Fruit fly (Drosophila melanogaster) whole organism, pupa: Measurements from ENCODE around the gene CG14340.

ENCODE experiments used
- CG10348 ChIP-seq: fragments of 200-800 bp; sonication (Bioruptor generic); IDR thresholded peaks from 2 replicates; pipeline ENCODE4 v1.3.6; 2022; ENCODE audit warnings: missing biosample characterization, missing genetic modification characterization
- CG12605 ChIP-seq: fragments of 200-800 bp; sonication (Bioruptor generic); IDR thresholded peaks from 2 replicates; pipeline ENCODE4 v1.3.6; 2022; ENCODE audit warnings: missing biosample characterization, missing genetic modification characterization
- CG13204 ChIP-seq: fragments of 200-800 bp; sonication (Bioruptor generic); optimal IDR thresholded peaks from 2 replicates; lab custom pipeline; 2018; ENCODE audit warnings: missing biosample characterization, mild to moderate bottlenecking, missing genetic modification characterization, moderate library complexity
- CG14655 ChIP-seq: fragments of 200-800 bp; sonication (Bioruptor generic); optimal IDR thresholded peaks from 3 replicates; lab custom pipeline; 2017; ENCODE audit warnings: mild to moderate bottlenecking, missing biosample characterization, missing genetic modification reagents, missing genetic modification characterization
- CG15710 ChIP-seq: fragments of 200-800 bp; sonication (Bioruptor generic); optimal IDR thresholded peaks from 2 replicates; lab custom pipeline; 2018; ENCODE audit warnings: missing biosample characterization, mild to moderate bottlenecking, missing genetic modification characterization, moderate library complexity
- CG17806 ChIP-seq: fragments of 200-800 bp; sonication (Bioruptor generic); optimal IDR thresholded peaks from 2 replicates; lab custom pipeline; 2018; ENCODE audit warnings: missing biosample characterization, mild to moderate bottlenecking, missing genetic modification characterization, moderate library complexity
- CG32121 ChIP-seq: fragments of 200-800 bp; sonication (Bioruptor generic); IDR thresholded peaks from 2 replicates; pipeline ENCODE4 v1.3.6; 2022; ENCODE audit warnings: missing biosample characterization, missing genetic modification characterization
- CG34367 ChIP-seq: fragments of 200-800 bp; sonication (Bioruptor generic); optimal IDR thresholded peaks from 2 replicates; lab custom pipeline; 2018; ENCODE audit warnings: missing biosample characterization, mild to moderate bottlenecking, missing genetic modification characterization
- CG4496 ChIP-seq: fragments of 200-800 bp; sonication (Bioruptor generic); IDR thresholded peaks from 3 replicates; pipeline ENCODE4 v1.3.6; 2022; ENCODE audit warnings: missing biosample characterization, missing genetic modification characterization
- CG8159 ChIP-seq: fragments of 200-800 bp; sonication (Bioruptor generic); optimal IDR thresholded peaks from 3 replicates; lab custom pipeline; 2018; ENCODE audit warnings: missing biosample characterization, mild to moderate bottlenecking, missing genetic modification characterization, moderate library complexity
- CG8301 ChIP-seq: fragments of 200-800 bp; sonication (Bioruptor generic); optimal IDR thresholded peaks from 2 replicates; lab custom pipeline; 2018; ENCODE audit warnings: missing biosample characterization, mild to moderate bottlenecking, missing genetic modification characterization
- CG9948 ChIP-seq: fragments of 200-800 bp; sonication (Bioruptor generic); optimal IDR thresholded peaks from 2 replicates; lab custom pipeline; 2018; ENCODE audit warnings: missing biosample characterization, mild to moderate bottlenecking, missing genetic modification characterization, moderate library complexity
- D1 ChIP-seq: fragments of 200-800 bp; sonication (Bioruptor generic); optimal IDR thresholded peaks from 2 replicates; lab custom pipeline; 2018; ENCODE audit warnings: missing biosample characterization, mild to moderate bottlenecking, missing genetic modification characterization, moderate library complexity
- EcR ChIP-seq: fragments of 200-800 bp; sonication (Bioruptor generic); optimal IDR thresholded peaks from 3 replicates; lab custom pipeline; 2019; ENCODE audit warnings: missing biosample characterization, missing genetic modification characterization, mild to moderate bottlenecking, moderate library complexity, missing genetic modification reagents
- Ets98B ChIP-seq: fragments of 200-800 bp; sonication (Bioruptor generic); IDR thresholded peaks from 2 replicates; pipeline ENCODE4 v1.3.6; 2022; ENCODE audit warnings: missing biosample characterization, missing genetic modification characterization
- Pif1A ChIP-seq: fragments of 200-800 bp; sonication (Bioruptor generic); optimal IDR thresholded peaks from 3 replicates; lab custom pipeline; 2016; ENCODE audit warnings: missing biosample characterization, missing genetic modification characterization
- Pif1B ChIP-seq: fragments of 200-800 bp; sonication (Bioruptor generic); optimal IDR thresholded peaks from 3 replicates; lab custom pipeline; 2016; ENCODE audit warnings: missing biosample characterization, missing genetic modification characterization
- Snoo ChIP-seq: fragments of 200-800 bp; sonication (Bioruptor generic); optimal IDR thresholded peaks from 3 replicates; lab custom pipeline; 2017; ENCODE audit warnings: missing biosample characterization, mild to moderate bottlenecking, missing genetic modification characterization, inconsistent platforms
- fd96Ca ChIP-seq: fragments of 200-800 bp; sonication (Bioruptor generic); IDR thresholded peaks from 3 replicates; pipeline ENCODE4 v1.3.6; 2022; ENCODE audit warnings: missing biosample characterization, missing genetic modification characterization
- gl ChIP-seq: fragments of 200-800 bp; sonication (Bioruptor generic); optimal IDR thresholded peaks from 2 replicates; lab custom pipeline; 2018; ENCODE audit warnings: missing biosample characterization, mild to moderate bottlenecking, missing genetic modification characterization
- rn ChIP-seq: fragments of 200-800 bp; sonication (Bioruptor generic); IDR thresholded peaks from 2 replicates; pipeline ENCODE4 v1.3.6; 2022; ENCODE audit warnings: missing biosample characterization, missing genetic modification characterization

The CG14340 gene

dm6 chr2L:1120206-1120902 lies 7.6 kb downstream of the CG14340 start:
- TF ChIP-seq Snoo (tag; lab: Kevin White, UChicago), result no peak
- TF ChIP-seq CG4496 (GFP tag; lab: Robert Waterston, UW), result peak; percentile 54; the same call in 1 of the 3 replicates
- no peak for TF ChIP-seq Ets98B (GFP tag; lab: Robert Waterston, UW)
- TF ChIP-seq CG14655 (GFP tag; lab: Kevin White, UChicago), result peak; percentile 24
- TF ChIP-seq Pif1B (GFP tag; lab: Kevin White, UChicago), result no peak

- TF ChIP-seq Snoo (tag; lab: Kevin White, UChicago), result no peak
- no peak for TF ChIP-seq CG14655 (GFP tag; lab: Kevin White, UChicago)
- no peak for TF ChIP-seq CG8301 (tag; lab: Kevin White, UChicago)
- TF ChIP-seq Pif1B (GFP tag; lab: Kevin White, UChicago), result no peak
- no peak for TF ChIP-seq CG34367
- TF ChIP-seq CG12605 (GFP tag; lab: Robert Waterston, UW), result no peak
- no peak for TF ChIP-seq CG8159 (tag; lab: Kevin White, UChicago)
- TF ChIP-seq EcR (GFP tag; lab: Kevin White, UChicago), result no peak
These were observed 9.4 kb downstream of the CG14340 start for dm6 chr2L:1121942-1122710.

dm6 chr2L:1122711-1122960 lies 9.9 kb downstream of the CG14340 start:
- TF ChIP-seq gl (tag; lab: Kevin White, UChicago) (no peak), CG9948 (tag; lab: Kevin White, UChicago) (no peak), Pif1A (GFP tag; lab: Kevin White, UChicago) (no peak), CG17806 (no peak), CG14655 (GFP tag; lab: Kevin White, UChicago) (no peak), CG32121 (GFP tag; lab: Robert Waterston, UW) (no peak), EcR (GFP tag; lab: Kevin White, UChicago) (no peak), CG8159 (tag; lab: Kevin White, UChicago) (no peak), CG8301 (tag; lab: Kevin White, UChicago) (no peak), CG10348 (GFP tag; lab: Robert Waterston, UW) (no peak), Ets98B (GFP tag; lab: Robert Waterston, UW) (no peak), CG13204 (GFP tag; lab: Kevin White, UChicago) (no peak), CG15710 (no peak), D1 (tag; lab: Kevin White, UChicago) (no peak), Pif1B (GFP tag; lab: Kevin White, UChicago) (no peak), rn (no peak), CG34367 (no peak), CG4496 (GFP tag; lab: Robert Waterston, UW) (no peak)
- TF ChIP-seq, all 21 proteins: peak for 0

dm6 chr2L:1123078-1123818 lies 10.5 kb downstream of the CG14340 start:
- TF ChIP-seq rn (no peak), EcR (GFP tag; lab: Kevin White, UChicago) (peak; percentile 70)

- no peak for TF ChIP-seq Pif1B (GFP tag; lab: Kevin White, UChicago)
- no peak for TF ChIP-seq CG14655 (GFP tag; lab: Kevin White, UChicago)
- TF ChIP-seq CG8301 (tag; lab: Kevin White, UChicago), result no peak
- no peak for TF ChIP-seq Snoo (tag; lab: Kevin White, UChicago)
- no peak for TF ChIP-seq EcR (GFP tag; lab: Kevin White, UChicago)
- no peak for TF ChIP-seq fd96Ca
- no peak for TF ChIP-seq CG34367
- TF ChIP-seq Pif1A (GFP tag; lab: Kevin White, UChicago), result no peak
- no peak for TF ChIP-seq Ets98B (GFP tag; lab: Robert Waterston, UW)
- TF ChIP-seq CG32121 (GFP tag; lab: Robert Waterston, UW), result no peak
- TF ChIP-seq CG9948 (tag; lab: Kevin White, UChicago), result no peak
These were observed 11.5 kb downstream of the CG14340 start for dm6 chr2L:1124265-1124664.

dm6 chr2L:1125437-1125836 lies 12.7 kb downstream of the CG14340 start:
- TF ChIP-seq CG10348 (GFP tag; lab: Robert Waterston, UW) (no peak), CG13204 (GFP tag; lab: Kevin White, UChicago) (no peak), CG9948 (tag; lab: Kevin White, UChicago) (no peak), gl (tag; lab: Kevin White, UChicago) (no peak), CG12605 (GFP tag; lab: Robert Waterston, UW) (0 out of 2 replicates have a peak, but pooled peaks have one; percentile 18), CG4496 (GFP tag; lab: Robert Waterston, UW) (peak; percentile 25; the same call in 1 of the 3 replicates), CG15710 (no peak), CG8159 (tag; lab: Kevin White, UChicago) (no peak), fd96Ca (no peak), CG8301 (tag; lab: Kevin White, UChicago) (no peak), CG32121 (GFP tag; lab: Robert Waterston, UW) (no peak), Pif1A (GFP tag; lab: Kevin White, UChicago) (no peak), CG17806 (no peak), CG34367 (no peak), D1 (tag; lab: Kevin White, UChicago) (no peak), CG14655 (GFP tag; lab: Kevin White, UChicago) (no peak), Ets98B (GFP tag; lab: Robert Waterston, UW) (no peak), Pif1B (GFP tag; lab: Kevin White, UChicago) (no peak)
